Worm (Caenorhabditis elegans) whole organism, L1 larva: ENCODE data around the gene C16C8.18.
A peak's percentile ranks its signal among the peaks of the same experiment; 100 is the strongest.

Source experiments
- Y116A8C.19 ChIP-seq: sonication (generic microtip); optimal IDR thresholded peaks from 2 replicates; lab custom pipeline; 2016; ENCODE audit warnings: missing compliant biosample characterization, missing genetic modification characterization, borderline replicate concordance
- ama-1 ChIP-seq: fragments of 150-350 bp; optimal IDR thresholded peaks from 2 replicates; lab custom pipeline; 2014
- blmp-1 ChIP-seq: fragments of 150-350 bp; optimal IDR thresholded peaks from 2 replicates; lab custom pipeline; 2014; ENCODE audit warnings: missing biosample characterization, missing genetic modification characterization
- ceh-88 ChIP-seq: fragments of 200-800 bp; sonication (Bioruptor generic); IDR thresholded peaks from 2 replicates; pipeline ENCODE4 v1.3.6; 2022; ENCODE audit warnings: missing genetic modification characterization, missing compliant biosample characterization
- ces-1 ChIP-seq: fragments of 150-350 bp; optimal IDR thresholded peaks from 2 replicates; lab custom pipeline; 2014; ENCODE audit warnings: missing biosample characterization, missing genetic modification reagents, missing genetic modification characterization
- dpl-1 ChIP-seq, 3 experiments: fragments of 150-350 bp in 2 of 3; sonication (generic microtip) in 1 of 3; optimal IDR thresholded peaks; 2 replicates each; lab custom pipeline; 2014 to 2017; ENCODE audit warnings: missing biosample characterization in 3 of 3, missing genetic modification characterization in 3 of 3, missing genetic modification reagents in 3 of 3
- dsc-1 ChIP-seq: sonication (generic microtip); optimal IDR thresholded peaks from 2 replicates; lab custom pipeline; 2016; ENCODE audit warnings: mild to moderate bottlenecking, missing genetic modification characterization, missing compliant biosample characterization
- efl-1 ChIP-seq, 4 experiments: fragments of 150-350 bp; optimal IDR thresholded peaks in 3 of 4; peaks in 1 of 4; 1 replicate in 1 of 4; 2 replicates in 3 of 4; lab custom pipeline; 2014; ENCODE audit warnings: missing biosample characterization in 2 of 4, missing genetic modification characterization in 2 of 4, missing genetic modification reagents in 2 of 4
- elt-2 ChIP-seq: sonication (generic microtip); optimal IDR thresholded peaks from 2 replicates; lab custom pipeline; 2016; ENCODE audit warnings: missing genetic modification characterization, mild to moderate bottlenecking, inconsistent platforms, missing compliant biosample characterization, missing genetic modification reagents
- elt-3 ChIP-seq, 6 experiments: fragments of 150-350 bp in 1 of 6; sonication (generic microtip); optimal IDR thresholded peaks; 2 replicates each; lab custom pipeline; 2017 to 2018; ENCODE audit warnings: missing biosample characterization in 6 of 6, missing genetic modification characterization in 6 of 6, inconsistent platforms in 1 of 6
- fkh-4 ChIP-seq: sonication (generic microtip); optimal IDR thresholded peaks from 2 replicates; lab custom pipeline; 2016; ENCODE audit warnings: missing compliant biosample characterization, missing genetic modification characterization, borderline replicate concordance
- fkh-8 ChIP-seq: sonication (generic microtip); optimal IDR thresholded peaks from 2 replicates; lab custom pipeline; 2016; ENCODE audit warnings: mild to moderate bottlenecking, missing genetic modification characterization, missing compliant biosample characterization
- fos-1 ChIP-seq: fragments of 150-350 bp; optimal IDR thresholded peaks from 2 replicates; lab custom pipeline; 2014; ENCODE audit warnings: missing biosample characterization, missing genetic modification characterization
- grh-1 ChIP-seq: fragments of 200-800 bp; sonication (Bioruptor generic); IDR thresholded peaks from 2 replicates; pipeline ENCODE4 v1.3.6; 2022; ENCODE audit warnings: missing genetic modification reagents, missing genetic modification characterization, missing compliant biosample characterization
- hlh-4 ChIP-seq: sonication (generic microtip); optimal IDR thresholded peaks from 2 replicates; lab custom pipeline; 2016; ENCODE audit warnings: mild to moderate bottlenecking, missing genetic modification characterization, missing compliant biosample characterization
- hpl-2 ChIP-seq: fragments of 150-350 bp; optimal IDR thresholded peaks from 2 replicates; lab custom pipeline; 2014; ENCODE audit warnings: missing biosample characterization, missing genetic modification reagents, missing genetic modification characterization
- irx-1 ChIP-seq: sonication (generic microtip); optimal IDR thresholded peaks from 2 replicates; lab custom pipeline; 2016; ENCODE audit warnings: missing genetic modification characterization, missing compliant biosample characterization
- isw-1 ChIP-seq: fragments of 200-800 bp; sonication (Bioruptor generic); IDR thresholded peaks from 2 replicates; pipeline ENCODE4 v1.3.6; 2022; ENCODE audit warnings: missing genetic modification characterization, missing compliant biosample characterization
- jun-1 ChIP-seq: fragments of 150-350 bp; optimal IDR thresholded peaks from 2 replicates; lab custom pipeline; 2014; ENCODE audit warnings: missing biosample characterization, missing genetic modification reagents, missing genetic modification characterization
- lin-14 ChIP-seq: fragments of 200-800 bp; sonication (Bioruptor generic); optimal IDR thresholded peaks from 2 replicates; lab custom pipeline; 2018; ENCODE audit warnings: mild to moderate bottlenecking, missing genetic modification characterization, moderate library complexity, missing compliant biosample characterization
- lin-35 ChIP-seq, 2 experiments: fragments of 150-350 bp; optimal IDR thresholded peaks; 2 replicates each; lab custom pipeline; 2014; ENCODE audit warnings: missing biosample characterization in 2 of 2, missing genetic modification characterization in 2 of 2, missing genetic modification reagents in 2 of 2
- nhr-12 ChIP-seq: sonication (generic microtip); optimal IDR thresholded peaks from 2 replicates; lab custom pipeline; 2017; ENCODE audit warnings: missing biosample characterization, missing genetic modification characterization
- nhr-19 ChIP-seq: fragments of 200-800 bp; sonication (Bioruptor generic); conservative IDR thresholded peaks from 2 replicates; pipeline ENCODE4 v1.3.6; 2022; ENCODE audit warnings: missing genetic modification characterization, missing compliant biosample characterization
- nhr-20 ChIP-seq: sonication (generic microtip); optimal IDR thresholded peaks from 2 replicates; lab custom pipeline; 2016; ENCODE audit warnings: mild to moderate bottlenecking, missing genetic modification characterization, missing compliant biosample characterization
- nhr-71 ChIP-seq: sonication (generic microtip); optimal IDR thresholded peaks from 2 replicates; lab custom pipeline; 2016; ENCODE audit warnings: mild to moderate bottlenecking, missing genetic modification characterization, moderate library complexity, missing compliant biosample characterization
- nhr-77 ChIP-seq: fragments of 150-350 bp; optimal IDR thresholded peaks from 2 replicates; lab custom pipeline; 2014; ENCODE audit warnings: missing biosample characterization, missing genetic modification characterization
- nhr-85 ChIP-seq: sonication (generic microtip); peaks from one replicate; lab custom pipeline; 2016; ENCODE audit warnings: missing genetic modification characterization, inconsistent platforms, missing compliant biosample characterization
- nhr-90 ChIP-seq: sonication (generic microtip); optimal IDR thresholded peaks from 2 replicates; lab custom pipeline; 2016; ENCODE audit warnings: mild to moderate bottlenecking, missing genetic modification characterization, missing compliant biosample characterization; ENCODE audit not compliant: poor library complexity
- pag-3 ChIP-seq: sonication (generic microtip); optimal IDR thresholded peaks from 2 replicates; lab custom pipeline; 2017; ENCODE audit warnings: missing genetic modification characterization, mild to moderate bottlenecking, missing compliant biosample characterization, antibody characterized with exemption, borderline replicate concordance; ENCODE audit not compliant: insufficient read depth
- pqm-1 ChIP-seq: sonication (generic microtip); optimal IDR thresholded peaks from 3 replicates; lab custom pipeline; 2017; ENCODE audit warnings: missing biosample characterization, missing genetic modification characterization
- rnt-1 ChIP-seq: sonication (generic microtip); optimal IDR thresholded peaks from 2 replicates; lab custom pipeline; 2016; ENCODE audit warnings: mild to moderate bottlenecking, missing genetic modification characterization, moderate library complexity, missing compliant biosample characterization
- snpc-4 ChIP-seq: fragments of 150-350 bp; optimal IDR thresholded peaks from 2 replicates; lab custom pipeline; 2014; ENCODE audit warnings: missing biosample characterization, missing genetic modification characterization
- snu-23 ChIP-seq: sonication (generic microtip); optimal IDR thresholded peaks from 2 replicates; lab custom pipeline; 2016; ENCODE audit warnings: missing genetic modification characterization, missing compliant biosample characterization
- sup-37 ChIP-seq: fragments of 200-800 bp; sonication (Bioruptor generic); optimal IDR thresholded peaks from 2 replicates; lab custom pipeline; 2018; ENCODE audit warnings: mild to moderate bottlenecking, missing genetic modification characterization, missing compliant biosample characterization
- swsn-7 ChIP-seq: sonication (generic microtip); optimal IDR thresholded peaks from 2 replicates; lab custom pipeline; 2016; ENCODE audit warnings: missing genetic modification characterization, missing compliant biosample characterization
- tbx-2 ChIP-seq: sonication (generic microtip); optimal IDR thresholded peaks from 2 replicates; lab custom pipeline; 2016; ENCODE audit warnings: missing genetic modification characterization, missing compliant biosample characterization
- tlp-1 ChIP-seq: fragments of 150-350 bp; optimal IDR thresholded peaks from 2 replicates; lab custom pipeline; 2014; ENCODE audit warnings: missing biosample characterization, missing genetic modification characterization
- unc-30 ChIP-seq: sonication (generic microtip); optimal IDR thresholded peaks from 2 replicates; lab custom pipeline; 2017; ENCODE audit warnings: missing biosample characterization, missing genetic modification characterization
- unc-98 ChIP-seq: fragments of 200-800 bp; sonication (Bioruptor generic); IDR thresholded peaks from 2 replicates; pipeline ENCODE4 v1.3.6; 2022; ENCODE audit warnings: missing genetic modification characterization, missing compliant biosample characterization
- vab-15 ChIP-seq: sonication (generic microtip); optimal IDR thresholded peaks from 2 replicates; lab custom pipeline; 2017; ENCODE audit warnings: missing genotype, mild to moderate bottlenecking, missing genetic modification characterization, missing compliant biosample characterization
- xbp-1 ChIP-seq: sonication (generic microtip); optimal IDR thresholded peaks from 2 replicates; lab custom pipeline; 2016; ENCODE audit warnings: missing genetic modification characterization, missing compliant biosample characterization
- zag-1 ChIP-seq: fragments of 150-350 bp; optimal IDR thresholded peaks from 2 replicates; lab custom pipeline; 2014; ENCODE audit warnings: missing biosample characterization, missing genetic modification characterization
- ztf-4 ChIP-seq: fragments of 150-350 bp; optimal IDR thresholded peaks from 2 replicates; lab custom pipeline; 2014; ENCODE audit warnings: missing biosample characterization, missing genetic modification characterization

C16C8.18 gene

ce11 chrII:3434893-3435503, 5.5 kb downstream of the C16C8.18 start:
- no peak for TF ChIP-seq nhr-77
- TF ChIP-seq fkh-4: no peak
- no peak for TF ChIP-seq swsn-7 (tag; lab: Kevin White, UChicago)
- TF ChIP-seq ces-1 (GFP tag; lab: Kevin White, UChicago): no peak
- no peak for TF ChIP-seq isw-1 (GFP tag; lab: Robert Waterston, UW)
- TF ChIP-seq unc-98 (GFP tag; lab: Robert Waterston, UW): no peak
- peak; percentile 75 for TF ChIP-seq snpc-4 (tag; lab: Kevin White, UChicago)
- no peak for TF ChIP-seq elt-2 (tag; lab: Kevin White, UChicago)
- TF ChIP-seq zag-1 (tag; lab: Kevin White, UChicago): no peak
- peak; percentile 37 for TF ChIP-seq lin-14 (GFP tag; lab: Kevin White, UChicago)
- no peak for TF ChIP-seq ama-1 (lab: Kevin White, UChicago)
- no peak for TF ChIP-seq tlp-1 (tag; lab: Kevin White, UChicago)
- no peak for TF ChIP-seq elt-3 (tag; optimal IDR thresholded peaks at IDR 0.05; lab: Kevin White, UChicago)
- no peak for TF ChIP-seq nhr-90 (tag; lab: Kevin White, UChicago)
- no peak for TF ChIP-seq dpl-1 (GFP tag; optimal IDR thresholded peaks at IDR 0.05; lab: Kevin White, UChicago)

- no peak for TF ChIP-seq dsc-1 (tag; lab: Kevin White, UChicago)
Measured at ce11 chrII:3436412-3436811, 6.9 kb downstream of the C16C8.18 start, which contains the start of gene skpo-2. Gene skpo-2 (minus strand): TSS chrII:3436512.

ce11 chrII:3437393-3437792, 7.9 kb downstream of the C16C8.18 start:
- TF ChIP-seq hpl-2 (GFP tag; lab: Kevin White, UChicago) (no peak), tbx-2 (tag; lab: Kevin White, UChicago) (no peak), ceh-88 (GFP tag; lab: Robert Waterston, UW) (no peak), Y116A8C.19 (tag; lab: Kevin White, UChicago) (no peak), vab-15 (tag; lab: Kevin White, UChicago) (no peak), irx-1 (tag; lab: Kevin White, UChicago) (no peak), dsc-1 (tag; lab: Kevin White, UChicago) (no peak)

- TF ChIP-seq blmp-1 (tag; lab: Kevin White, UChicago) (peak; percentile 90), jun-1 (tag; lab: Kevin White, UChicago) (no peak)
- TF ChIP-seq, all 84 proteins: peak for 1
Measured at ce11 chrII:3438280-3438679, 8.8 kb downstream of the C16C8.18 start.

ce11 chrII:3439244-3439698, 9.8 kb downstream of the C16C8.18 start:
- TF ChIP-seq xbp-1 (tag; lab: Kevin White, UChicago) (peak; percentile 4), sup-37 (peak; percentile 10), fos-1 (no peak), hlh-4 (no peak), jun-1 (tag; lab: Kevin White, UChicago) (peak; percentile 6), tbx-2 (tag; lab: Kevin White, UChicago) (peak; percentile 22), efl-1 (optimal IDR thresholded peaks at IDR 0.05; lab: Kevin White, UChicago) (peak in 1 of 2 experiments; percentile 20), efl-1 (GFP tag; optimal IDR thresholded peaks at IDR 0.05 in 1 of 2; lab: Kevin White, UChicago) (no peak), nhr-20 (peak; percentile 39), nhr-19 (GFP tag; lab: Robert Waterston, UW) (peak; percentile 64), grh-1 (GFP tag; lab: Robert Waterston, UW) (0 out of 2 replicates have a peak, but pooled peaks have one; percentile 6), dpl-1 (GFP tag; optimal IDR thresholded peaks at IDR 0.05; lab: Kevin White, UChicago) (peak in 1 of 3 experiments; percentile 3), nhr-85 (peak; percentile 57), pag-3 (tag; lab: Kevin White, UChicago) (no peak), nhr-71 (tag; lab: Kevin White, UChicago) (peak; percentile 60), elt-2 (tag; lab: Kevin White, UChicago) (peak; percentile 97), nhr-12 (tag; lab: Kevin White, UChicago) (no peak), pqm-1 (tag; lab: Kevin White, UChicago) (peak; percentile 43), fkh-8 (tag; lab: Kevin White, UChicago) (no peak), elt-3 (tag; optimal IDR thresholded peaks at IDR 0.05; lab: Kevin White, UChicago) (peak in 3 of 6 experiments; percentile 45 to 62 (median 46)), snu-23 (GFP tag; lab: Kevin White, UChicago) (peak; percentile 38), ztf-4 (tag; lab: Kevin White, UChicago) (no peak), rnt-1 (tag; lab: Kevin White, UChicago) (peak; percentile 51), unc-30 (no peak), tlp-1 (tag; lab: Kevin White, UChicago) (peak; percentile 62), lin-35 (GFP tag; optimal IDR thresholded peaks at IDR 0.05; lab: Kevin White, UChicago) (peak in 1 of 2 experiments; percentile 54)
